Worm (Caenorhabditis elegans) whole organism, L4/young adult: ENCODE data around the gene tag-123.

ENCODE experiments used
- W03F9.2 ChIP-seq: fragments of 150-350 bp; optimal IDR thresholded peaks from 2 replicates; lab custom pipeline; 2014; ENCODE audit warnings: missing biosample characterization, missing genetic modification characterization
- dao-5 ChIP-seq: sonication (generic microtip); optimal IDR thresholded peaks from 2 replicates; lab custom pipeline; 2016; ENCODE audit warnings: missing genotype, missing genetic modification characterization, moderate library complexity, missing compliant biosample characterization
- him-1 ChIP-seq: sonication (generic microtip); optimal IDR thresholded peaks from 2 replicates; lab custom pipeline; 2016; ENCODE audit warnings: missing genotype, missing genetic modification reagents, missing genetic modification characterization, missing compliant biosample characterization

Gene tag-123

ce11 chrX:8404308-8405085, 17.4 kb downstream of the tag-123 start:
- TF ChIP-seq W03F9.2 (peak; percentile 63), dao-5 (peak; percentile 93), him-1 (peak; percentile 93)

- TF ChIP-seq dao-5 (no peak), him-1 (no peak), W03F9.2 (no peak)
These were observed 27.6 kb downstream of the tag-123 start for ce11 chrX:8394279-8394678.

ce11 chrX:8392539-8392996, 29.3 kb downstream of the tag-123 start, which contains the start of gene wrk-1:
TSS of gene wrk-1 (minus strand) at chrX:8392589.
- TF ChIP-seq dao-5, result no peak
- no peak for TF ChIP-seq W03F9.2
- no peak for TF ChIP-seq him-1

DNA sequence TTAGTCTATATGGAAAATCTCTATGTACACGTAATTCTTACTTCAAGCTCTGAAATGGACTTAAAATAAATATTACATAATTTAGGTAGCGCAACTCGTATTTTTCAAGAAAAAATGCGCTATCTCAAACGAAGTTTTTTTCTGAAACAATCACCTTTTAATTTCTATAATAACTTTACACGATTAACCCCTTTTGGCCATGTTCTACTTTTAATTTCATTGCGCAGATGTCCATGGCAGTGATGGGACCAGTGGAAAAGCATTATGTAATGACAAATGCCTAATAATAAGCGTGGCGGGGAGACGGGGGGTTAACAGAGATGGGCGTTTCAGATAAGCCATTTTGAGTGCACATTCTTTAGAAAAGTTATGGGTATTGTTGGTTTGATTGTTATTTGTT, 30.4 kb downstream of the tag-123 start:
- no peak for TF ChIP-seq him-1
- no peak for TF ChIP-seq W03F9.2
- no peak for TF ChIP-seq dao-5

ce11 chrX:8390508-8390907, 31.3 kb downstream of the tag-123 start:
- no peak for TF ChIP-seq him-1
- TF ChIP-seq dao-5, result no peak
- TF ChIP-seq W03F9.2, result no peak

ce11 chrX:8386068-8386851, 35.6 kb downstream of the tag-123 start:
- peak; percentile 53 for TF ChIP-seq him-1
- TF ChIP-seq dao-5, result no peak
- TF ChIP-seq W03F9.2, result no peak

DNA sequence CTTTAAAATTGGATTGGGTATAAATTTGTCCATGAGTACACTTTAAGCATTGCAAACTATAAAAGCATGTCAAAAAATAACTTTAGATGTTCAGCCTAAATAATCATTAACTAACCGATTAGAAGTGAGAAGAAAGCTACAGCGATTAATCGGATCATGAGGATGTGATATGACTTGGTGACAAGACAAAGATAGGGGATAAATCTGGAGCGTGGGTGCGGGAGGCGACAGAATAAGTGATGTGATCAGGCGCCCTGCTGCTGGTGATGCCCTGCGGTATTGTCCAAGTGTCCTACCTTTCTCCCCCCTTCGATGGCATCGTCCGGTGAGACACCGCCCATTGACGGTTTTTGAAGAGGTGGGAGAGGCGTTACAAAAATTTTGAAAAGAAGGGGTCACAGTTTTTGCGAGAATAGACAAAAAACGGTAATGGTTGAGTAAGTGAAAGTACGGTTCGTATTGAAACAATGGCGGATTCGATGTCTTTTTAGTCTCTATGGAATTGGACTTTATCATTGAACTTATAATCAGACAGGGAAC, 37.1 kb downstream of the tag-123 start, which contains the start of gene F41D9.2:
Gene F41D9.2 (minus strand): TSS at position 304 of the 540 bp plus-strand sequence.
- TF ChIP-seq him-1 (no peak), dao-5 (no peak), W03F9.2 (no peak)

ce11 chrX:8381651-8382050, 40.2 kb downstream of the tag-123 start:
- no peak for TF ChIP-seq dao-5
- TF ChIP-seq him-1, result no peak
- no peak for TF ChIP-seq W03F9.2

ce11 chrX:8378312-8378711, 43.5 kb downstream of the tag-123 start, which contains the start of gene tbc-18:
TSS of gene tbc-18 (plus strand) at chrX:8378557.
- TF ChIP-seq W03F9.2, result peak; percentile 53
- no peak for TF ChIP-seq dao-5
- TF ChIP-seq him-1, result peak; percentile 50

- TF ChIP-seq dao-5 (no peak), him-1 (no peak), W03F9.2 (no peak)
These were observed 49.9 kb downstream of the tag-123 start, which contains the start of gene nep-15 for ce11 chrX:8371906-8372305. TSS of gene nep-15 (plus strand) at chrX:8372206.
